Fruit fly (Drosophila melanogaster) whole organism, embryonic: ENCODE measurements around the gene CG31636.

Experiments used
- ATbp ChIP-seq: fragments of 200-800 bp; sonication (Bioruptor generic); optimal IDR thresholded peaks from 2 replicates; lab custom pipeline; 2017; ENCODE audit warnings: missing biosample characterization, mild to moderate bottlenecking, missing genetic modification characterization, missing genetic modification reagents
- Adf1 ChIP-seq: fragments of 200-800 bp; sonication (Bioruptor generic); IDR thresholded peaks from 2 replicates; pipeline ENCODE4 v1.3.6; 2022; ENCODE audit warnings: missing biosample characterization, missing genetic modification characterization
- Aef1 ChIP-seq: fragments of 200-800 bp; sonication (Bioruptor generic); IDR thresholded peaks from 3 replicates; pipeline ENCODE4 v1.3.6; 2022; ENCODE audit warnings: missing biosample characterization, missing genetic modification characterization
- B-H2 ChIP-seq: fragments of 200-800 bp; sonication (Bioruptor generic); optimal IDR thresholded peaks from 2 replicates; lab custom pipeline; 2018; ENCODE audit warnings: missing biosample characterization, mild to moderate bottlenecking, missing genetic modification characterization
- BEAF-32 ChIP-seq: fragments of 200-800 bp; sonication (Bioruptor generic); optimal IDR thresholded peaks from 3 replicates; lab custom pipeline; 2017; ENCODE audit warnings: missing biosample characterization, missing genetic modification characterization, mild to moderate bottlenecking, moderate library complexity, missing genetic modification reagents
- CG10366 ChIP-seq: fragments of 200-800 bp; sonication (Bioruptor generic); IDR thresholded peaks from 2 replicates; pipeline ENCODE4 v1.3.6; 2022; ENCODE audit warnings: missing biosample characterization, missing genetic modification characterization
- CG11723 ChIP-seq: fragments of 200-800 bp; sonication (Bioruptor generic); optimal IDR thresholded peaks from 2 replicates; lab custom pipeline; 2017; ENCODE audit warnings: missing biosample characterization, mild to moderate bottlenecking, missing genetic modification characterization
- CG12219 ChIP-seq: fragments of 200-800 bp; sonication (Bioruptor generic); optimal IDR thresholded peaks from 3 replicates; lab custom pipeline; 2018; ENCODE audit warnings: missing biosample characterization, mild to moderate bottlenecking, missing genetic modification characterization
- CG12236 ChIP-seq: fragments of 200-800 bp; sonication (Bioruptor generic); optimal IDR thresholded peaks from 2 replicates; lab custom pipeline; 2016; ENCODE audit warnings: missing biosample characterization, missing genetic modification characterization
- CG13894 ChIP-seq: fragments of 200-800 bp; sonication (Bioruptor generic); optimal IDR thresholded peaks from 3 replicates; lab custom pipeline; 2018; ENCODE audit warnings: missing biosample characterization, mild to moderate bottlenecking, missing genetic modification characterization, moderate library complexity
- CG14050 ChIP-seq: fragments of 200-800 bp; sonication (Bioruptor generic); IDR thresholded peaks from 3 replicates; pipeline ENCODE4 v1.3.6; 2022; ENCODE audit warnings: missing biosample characterization, missing genetic modification characterization
- CG14965 ChIP-seq: fragments of 200-800 bp; sonication (Bioruptor generic); optimal IDR thresholded peaks from 2 replicates; lab custom pipeline; 2016; ENCODE audit warnings: missing biosample characterization, missing genetic modification characterization, borderline replicate concordance
- CG15011 ChIP-seq: fragments of 200-800 bp; sonication (Bioruptor generic); optimal IDR thresholded peaks from 3 replicates; lab custom pipeline; 2018; ENCODE audit warnings: missing biosample characterization, mild to moderate bottlenecking, missing genetic modification characterization
- CG15269 ChIP-seq: fragments of 200-800 bp; sonication (Bioruptor generic); optimal IDR thresholded peaks from 2 replicates; lab custom pipeline; 2018; ENCODE audit warnings: missing biosample characterization, mild to moderate bottlenecking, missing genetic modification characterization, moderate library complexity
- CG15514 ChIP-seq: fragments of 200-800 bp; sonication (Bioruptor generic); optimal IDR thresholded peaks from 3 replicates; lab custom pipeline; 2017; ENCODE audit warnings: missing biosample characterization, missing genetic modification characterization, mild to moderate bottlenecking, moderate library complexity, missing genetic modification reagents
- CG17385 ChIP-seq: fragments of 200-800 bp; sonication (Bioruptor generic); optimal IDR thresholded peaks from 3 replicates; lab custom pipeline; 2018; ENCODE audit warnings: missing biosample characterization, mild to moderate bottlenecking, missing genetic modification characterization
- CG18476 ChIP-seq: fragments of 200-800 bp; sonication (Bioruptor generic); optimal IDR thresholded peaks from 2 replicates; lab custom pipeline; 2016; ENCODE audit warnings: missing biosample characterization, mild to moderate bottlenecking, missing genetic modification characterization
- CG30403 ChIP-seq: fragments of 200-800 bp; sonication (Bioruptor generic); optimal IDR thresholded peaks from 3 replicates; lab custom pipeline; 2016; ENCODE audit warnings: missing biosample characterization, missing genetic modification characterization
- CG3726 ChIP-seq: fragments of 200-800 bp; sonication (Bioruptor generic); IDR thresholded peaks from 3 replicates; pipeline ENCODE4, ENCODE4 v1.3.6; 2022; ENCODE audit warnings: missing biosample characterization, missing genetic modification characterization
- CG4282 ChIP-seq: fragments of 200-800 bp; sonication (Bioruptor generic); optimal IDR thresholded peaks from 2 replicates; lab custom pipeline; 2016; ENCODE audit warnings: missing biosample characterization, missing genetic modification characterization
- CG7556 ChIP-seq: fragments of 200-800 bp; sonication (Bioruptor generic); optimal IDR thresholded peaks from 2 replicates; lab custom pipeline; 2017; ENCODE audit warnings: missing biosample characterization, mild to moderate bottlenecking, missing genetic modification characterization
- CG8478 ChIP-seq: fragments of >200 bp; optimal IDR thresholded peaks from 2 replicates; lab custom pipeline; 2018
- CG9797 ChIP-seq: fragments of 200-800 bp; sonication (Bioruptor generic); optimal IDR thresholded peaks from 3 replicates; lab custom pipeline; 2018; ENCODE audit warnings: missing biosample characterization, mild to moderate bottlenecking, missing genetic modification characterization
- Dad ChIP-seq: fragments of 200-800 bp; sonication (Bioruptor generic); optimal IDR thresholded peaks from 3 replicates; lab custom pipeline; 2016; ENCODE audit warnings: missing biosample characterization, missing genetic modification characterization
- Lim3 ChIP-seq: fragments of 200-800 bp; sonication (Bioruptor generic); IDR thresholded peaks from 2 replicates; pipeline ENCODE4 v1.3.6; 2022; ENCODE audit warnings: missing biosample characterization, missing genetic modification characterization
- MESR4 ChIP-seq: fragments of 200-800 bp; sonication (Bioruptor generic); optimal IDR thresholded peaks from 2 replicates; lab custom pipeline; 2018; ENCODE audit warnings: missing biosample characterization, mild to moderate bottlenecking, missing genetic modification characterization, moderate library complexity
- Oaz ChIP-seq: fragments of 200-800 bp; sonication (Bioruptor generic); IDR thresholded peaks from 2 replicates; pipeline ENCODE4 v1.3.6; 2022; ENCODE audit warnings: missing biosample characterization, missing genetic modification characterization
- TFAM ChIP-seq: fragments of 200-800 bp; sonication (Bioruptor generic); optimal IDR thresholded peaks from 2 replicates; lab custom pipeline; 2017; ENCODE audit warnings: missing biosample characterization, missing genetic modification characterization, inconsistent platforms
- Trl ChIP-seq, 3 experiments: fragments of >200 bp in 2 of 3; fragments of 200-800 bp in 1 of 3; sonication (Bioruptor generic) in 1 of 3; optimal IDR thresholded peaks; 2 replicates in 1 of 3; 3 replicates in 2 of 3; lab custom pipeline; 2016 to 2017; ENCODE audit warnings: missing biosample characterization in 1 of 3, missing genetic modification characterization in 1 of 3
- amos ChIP-seq: fragments of 200-800 bp; sonication (Bioruptor generic); IDR thresholded peaks from 2 replicates; pipeline ENCODE4 v1.3.6; 2022; ENCODE audit warnings: missing biosample characterization, missing genetic modification characterization; ENCODE audit not compliant: partially characterized antibody
- bigmax ChIP-seq: fragments of 200-800 bp; sonication (Bioruptor generic); optimal IDR thresholded peaks from 2 replicates; lab custom pipeline; 2018; ENCODE audit warnings: missing biosample characterization, mild to moderate bottlenecking, missing genetic modification characterization
- br ChIP-seq: fragments of >200 bp; optimal IDR thresholded peaks from 2 replicates; lab custom pipeline; 2017
- crp ChIP-seq, 2 experiments: fragments of 200-800 bp; sonication (Bioruptor generic); optimal IDR thresholded peaks; 2 replicates in 1 of 2; 3 replicates in 1 of 2; lab custom pipeline; 2017; ENCODE audit warnings: missing biosample characterization in 2 of 2, missing genetic modification characterization in 2 of 2, mild to moderate bottlenecking in 1 of 2, moderate library complexity in 1 of 2
- danr ChIP-seq: fragments of 200-800 bp; sonication (Bioruptor generic); IDR thresholded peaks from 2 replicates; pipeline ENCODE4 v1.3.6; 2022; ENCODE audit warnings: missing biosample characterization, missing genetic modification characterization
- dpn ChIP-seq, 2 experiments: fragments of 200-800 bp; sonication (Bioruptor generic); optimal IDR thresholded peaks; 3 replicates each; lab custom pipeline; 2016; ENCODE audit warnings: missing biosample characterization in 2 of 2, missing genetic modification characterization in 2 of 2
- dysf ChIP-seq: fragments of 200-800 bp; sonication (Bioruptor generic); IDR thresholded peaks from 3 replicates; pipeline ENCODE4 v1.3.6; 2022; ENCODE audit warnings: missing biosample characterization, missing genetic modification characterization
- fd3F ChIP-seq: fragments of 200-800 bp; sonication (Bioruptor generic); optimal IDR thresholded peaks from 2 replicates; lab custom pipeline; 2018; ENCODE audit warnings: missing biosample characterization, mild to moderate bottlenecking, missing genetic modification characterization, moderate library complexity
- fu2 ChIP-seq: fragments of 200-800 bp; sonication (Bioruptor generic); optimal IDR thresholded peaks from 2 replicates; lab custom pipeline; 2016; ENCODE audit warnings: missing biosample characterization, missing genetic modification characterization
- insv ChIP-seq, 2 experiments: fragments of 200-800 bp; sonication (Bioruptor generic); optimal IDR thresholded peaks; 3 replicates each; lab custom pipeline; 2016 to 2018; ENCODE audit warnings: missing biosample characterization in 2 of 2, missing genetic modification characterization in 2 of 2
- knrl ChIP-seq: fragments of 200-800 bp; sonication (Bioruptor generic); IDR thresholded peaks from 3 replicates; pipeline ENCODE4 v1.3.6; 2022; ENCODE audit warnings: missing biosample characterization, missing genetic modification characterization; ENCODE audit not compliant: partially characterized antibody
- otp ChIP-seq: fragments of 200-800 bp; sonication (Bioruptor generic); IDR thresholded peaks from 3 replicates; pipeline ENCODE4, ENCODE4 v1.3.6; 2022; ENCODE audit warnings: missing biosample characterization, missing genetic modification characterization
- p53 ChIP-seq: fragments of 200-800 bp; sonication (Bioruptor generic); optimal IDR thresholded peaks from 2 replicates; lab custom pipeline; 2016; ENCODE audit warnings: missing biosample characterization, missing genetic modification characterization
- peb ChIP-seq: fragments of 200-800 bp; sonication (Bioruptor generic); IDR thresholded peaks from 2 replicates; pipeline ENCODE4 v1.3.6; 2022; ENCODE audit warnings: missing biosample characterization, missing genetic modification characterization
- phol ChIP-seq: fragments of 200-800 bp; sonication (Bioruptor generic); optimal IDR thresholded peaks from 3 replicates; lab custom pipeline; 2018; ENCODE audit warnings: missing biosample characterization, mild to moderate bottlenecking, missing genetic modification characterization, moderate library complexity
- run ChIP-seq: fragments of 200-800 bp; sonication (Bioruptor generic); optimal IDR thresholded peaks from 3 replicates; lab custom pipeline; 2018; ENCODE audit warnings: missing biosample characterization, mild to moderate bottlenecking, missing genetic modification characterization
- sens-2 ChIP-seq: fragments of 200-800 bp; sonication (Bioruptor generic); IDR thresholded peaks from 2 replicates; pipeline ENCODE4 v1.3.6; 2022; ENCODE audit warnings: missing biosample characterization, missing genetic modification characterization
- shn ChIP-seq: fragments of 200-800 bp; sonication (Bioruptor generic); optimal IDR thresholded peaks from 3 replicates; lab custom pipeline; 2016; ENCODE audit warnings: missing biosample characterization, missing genetic modification characterization
- tap ChIP-seq: fragments of 200-800 bp; optimal IDR thresholded peaks from 3 replicates; lab custom pipeline; 2019; ENCODE audit warnings: missing biosample characterization, mild to moderate bottlenecking, missing genetic modification characterization, moderate library complexity
- toy ChIP-seq: fragments of 200-800 bp; sonication (Bioruptor generic); IDR thresholded peaks from 2 replicates; pipeline ENCODE4 v1.3.6; 2022; ENCODE audit warnings: missing biosample characterization, missing genetic modification characterization
- vfl ChIP-seq: fragments of 200-800 bp; sonication (Bioruptor generic); optimal IDR thresholded peaks from 2 replicates; lab custom pipeline; 2016; ENCODE audit warnings: missing biosample characterization, missing genetic modification characterization

CG31636 gene

DNA sequence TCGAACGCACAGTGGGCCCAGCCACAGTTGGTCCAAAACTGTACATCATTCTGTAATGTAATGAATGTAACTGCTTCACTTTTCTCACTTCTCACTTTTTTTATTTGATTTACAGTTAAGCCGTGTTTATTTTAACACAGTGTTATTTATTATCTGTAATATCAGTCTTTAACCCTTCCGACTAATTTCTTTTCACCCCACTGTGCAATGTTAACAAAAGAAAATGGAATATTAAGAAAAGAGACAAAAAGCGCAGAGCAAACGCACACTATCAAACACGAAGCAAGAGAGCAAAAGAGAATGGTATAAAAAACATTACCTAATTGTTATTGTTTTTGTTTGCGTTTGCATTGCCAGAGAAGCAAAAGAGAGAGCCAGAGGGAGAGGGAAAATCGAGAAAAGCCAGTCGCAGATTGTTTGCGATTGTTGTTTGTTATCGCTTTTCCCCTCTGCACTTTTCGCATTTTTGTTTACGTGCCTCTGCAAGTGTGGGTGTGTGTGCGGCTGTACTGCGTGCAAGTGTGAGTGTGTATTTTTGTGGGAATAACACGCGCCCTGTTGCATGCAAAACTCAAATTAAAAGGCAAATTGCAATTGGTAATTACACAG lies 10.7 kb downstream of the CG31636 start (continued):
- TF ChIP-seq peb (peak; percentile 94), CG15011 (GFP tag; lab: Kevin White, UChicago) (peak; percentile 96), dpn (GFP tag; optimal IDR thresholded peaks at IDR 0.05; lab: Kevin White, UChicago) (peak; percentile 98 to 99), CG3726 (GFP tag; lab: Robert Waterston, UW) (peak; percentile 96), CG15269 (tag; lab: Kevin White, UChicago) (peak; percentile 99), CG9797 (GFP tag; lab: Kevin White, UChicago) (peak; percentile 62), run (tag; lab: Kevin White, UChicago) (peak; percentile 98), fu2 (GFP tag; lab: Kevin White, UChicago) (peak; percentile 96), CG4282 (GFP tag; lab: Kevin White, UChicago) (peak; percentile 98), CG17385 (GFP tag; lab: Kevin White, UChicago) (peak; percentile 96), crp (GFP tag; optimal IDR thresholded peaks at IDR 0.05; lab: Kevin White, UChicago) (peak; percentile 34 to 73), vfl (GFP tag; lab: Kevin White, UChicago) (peak; percentile 96), ATbp (peak; percentile 99), Adf1 (GFP tag; lab: Robert Waterston, UW) (peak; percentile 82), CG10366 (GFP tag; lab: Robert Waterston, UW) (peak; percentile 97), Aef1 (GFP tag; lab: Robert Waterston, UW) (peak; percentile 96), toy (GFP tag; lab: Robert Waterston, UW) (peak; percentile 88), CG12219 (GFP tag; lab: Kevin White, UChicago) (peak; percentile 99), BEAF-32 (GFP tag; lab: Kevin White, UChicago) (peak; percentile 12), CG7556 (GFP tag; lab: Kevin White, UChicago) (peak; percentile 98), Lim3 (GFP tag; lab: Robert Waterston, UW) (peak; percentile 91), CG14965 (GFP tag; lab: Kevin White, UChicago) (peak; percentile 85), CG8478 (lab: Kevin White, UChicago) (no peak), CG15514 (GFP tag; lab: Kevin White, UChicago) (peak; percentile 94), CG30403 (GFP tag; lab: Kevin White, UChicago) (peak; percentile 99), danr (GFP tag; lab: Robert Waterston, UW) (peak; percentile 95), CG14050 (GFP tag; lab: Robert Waterston, UW) (peak; percentile 97), amos (GFP tag; lab: Robert Waterston, UW) (no peak; the same call in 1 of the 2 replicates), CG11723 (GFP tag; lab: Kevin White, UChicago) (peak; percentile 98), Dad (GFP tag; lab: Kevin White, UChicago) (peak; percentile 98), shn (GFP tag; lab: Kevin White, UChicago) (peak; percentile 98), TFAM (GFP tag; lab: Kevin White, UChicago) (peak; percentile 95), p53 (peak; percentile 95), phol (tag; lab: Kevin White, UChicago) (peak; percentile 98), Trl (optimal IDR thresholded peaks at IDR 0.05; lab: Kevin White, UChicago) (peak; percentile 69 to 89), Trl (GFP tag; optimal IDR thresholded peaks at IDR 0.05; lab: Kevin White, UChicago) (peak; percentile 99), otp (GFP tag; lab: Robert Waterston, UW) (peak; percentile 98), bigmax (GFP tag; lab: Kevin White, UChicago) (peak; percentile 70), sens-2 (GFP tag; lab: Robert Waterston, UW) (peak; percentile 96), CG12236 (GFP tag; lab: Kevin White, UChicago) (peak; percentile 98), br (lab: Kevin White, UChicago) (no peak), tap (tag; lab: Kevin White, UChicago) (peak; percentile 99), fd3F (GFP tag; lab: Kevin White, UChicago) (peak; percentile 96), CG13894 (tag; lab: Kevin White, UChicago) (peak; percentile 90), MESR4 (GFP tag; lab: Kevin White, UChicago) (peak; percentile 90), Oaz (GFP tag; lab: Robert Waterston, UW) (peak; percentile 96), dysf (GFP tag; lab: Robert Waterston, UW) (peak; percentile 98), insv (GFP tag; optimal IDR thresholded peaks at IDR 0.05; lab: Kevin White, UChicago) (peak; percentile 66 to 78), CG18476 (GFP tag; lab: Kevin White, UChicago) (peak; percentile 98), knrl (GFP tag; lab: Robert Waterston, UW) (peak; percentile 50; the same call in 2 of the 3 replicates), B-H2 (GFP tag; lab: Kevin White, UChicago) (peak; percentile 93)
